Fruit fly (Drosophila melanogaster): ENCODE data around the gene CG5968.
A peak's percentile ranks its signal among the peaks of the same experiment; 100 is the strongest.

The CG5968 gene

dm6 chr2L:16520475-16521344, 29.0 kb downstream of the CG5968 start:
- no peak for TF ChIP-seq sage (GFP tag; optimal IDR thresholded peaks at IDR 0.05)
- peak in 1 of 2 experiments; percentile 63 for TF ChIP-seq dl (GFP tag; optimal IDR thresholded peaks at IDR 0.05; ENCODE audit: insufficient read depth in 1 of 2, partially characterized antibody in 2 of 2)
- TF ChIP-seq jim (GFP tag; optimal IDR thresholded peaks at IDR 0.05): no peak
- TF ChIP-seq GATAd (GFP tag; optimal IDR thresholded peaks at IDR 0.05): no peak
- TF ChIP-seq Myc (optimal IDR thresholded peaks at IDR 0.05): no peak
- TF ChIP-seq Rel (GFP tag; optimal IDR thresholded peaks at IDR 0.05): no peak
- TF ChIP-seq Rel (tag; optimal IDR thresholded peaks at IDR 0.05): peak; percentile 14
- TF ChIP-seq Dif (GFP tag; optimal IDR thresholded peaks at IDR 0.05; ENCODE audit: partially characterized antibody): peak; percentile 54
- TF ChIP-seq foxo (GFP tag; optimal IDR thresholded peaks at IDR 0.05): no peak

- TF ChIP-seq Sp1 (GFP tag; optimal IDR thresholded peaks at IDR 0.05) (no peak), Myc (optimal IDR thresholded peaks at IDR 0.05) (no peak), br (GFP tag; optimal IDR thresholded peaks at IDR 0.05) (no peak), Rel (GFP tag; optimal IDR thresholded peaks at IDR 0.05) (no peak), Rel (tag; optimal IDR thresholded peaks at IDR 0.05) (no peak), lola (GFP tag; optimal IDR thresholded peaks at IDR 0.05) (no peak), dl (GFP tag; optimal IDR thresholded peaks at IDR 0.05; ENCODE audit: insufficient read depth in 1 of 2, partially characterized antibody in 2 of 2) (peak; percentile 9 to 27), Vsx2 (GFP tag; optimal IDR thresholded peaks at IDR 0.05; ENCODE audit: partially characterized antibody) (no peak), h (GFP tag; optimal IDR thresholded peaks at IDR 0.05) (peak; percentile 27), CG9705 (GFP tag; optimal IDR thresholded peaks at IDR 0.05) (no peak), dmrt93B (GFP tag; optimal IDR thresholded peaks at IDR 0.05) (peak; percentile 23), pan (optimal IDR thresholded peaks at IDR 0.05) (no peak), Abd-B (GFP tag; optimal IDR thresholded peaks at IDR 0.05) (no peak), OdsH (GFP tag; optimal IDR thresholded peaks at IDR 0.05) (peak; percentile 28), dsf (GFP tag; optimal IDR thresholded peaks at IDR 0.05; ENCODE audit: borderline replicate concordance) (no peak), tai (GFP tag; optimal IDR thresholded peaks at IDR 0.05) (no peak), CrebA (GFP tag; optimal IDR thresholded peaks at IDR 0.05; ENCODE audit: borderline replicate concordance) (no peak), ey (GFP tag; optimal IDR thresholded peaks at IDR 0.05) (no peak), Hr83 (GFP tag; optimal IDR thresholded peaks at IDR 0.05; ENCODE audit: poor library complexity, severe bottlenecking) (no peak), psq (GFP tag; optimal IDR thresholded peaks at IDR 0.05) (no peak), Dif (GFP tag; optimal IDR thresholded peaks at IDR 0.05; ENCODE audit: partially characterized antibody) (peak; percentile 63), sv (GFP tag; optimal IDR thresholded peaks at IDR 0.05) (no peak), jim (GFP tag; optimal IDR thresholded peaks at IDR 0.05) (no peak), CG32264 (GFP tag; optimal IDR thresholded peaks at IDR 0.05) (no peak), woc (GFP tag; optimal IDR thresholded peaks at IDR 0.05) (peak; percentile 24), sage (GFP tag; optimal IDR thresholded peaks at IDR 0.05) (no peak), GATAd (GFP tag; optimal IDR thresholded peaks at IDR 0.05) (no peak), HLH106 (tag; optimal IDR thresholded peaks at IDR 0.05) (peak; percentile 64), Mio (GFP tag; optimal IDR thresholded peaks at IDR 0.05) (no peak), brk (GFP tag; optimal IDR thresholded peaks at IDR 0.05) (peak; percentile 55), Hnf4 (GFP tag; optimal IDR thresholded peaks at IDR 0.05) (peak; percentile 14), fru (GFP tag; optimal IDR thresholded peaks at IDR 0.05) (no peak), foxo (GFP tag; optimal IDR thresholded peaks at IDR 0.05) (peak in 1 of 2 experiments; percentile 13), Hr78 (GFP tag; optimal IDR thresholded peaks at IDR 0.05) (no peak), usp (GFP tag; optimal IDR thresholded peaks at IDR 0.05) (no peak), Jra (GFP tag; optimal IDR thresholded peaks at IDR 0.05) (no peak), N (GFP tag; optimal IDR thresholded peaks at IDR 0.05) (no peak), rgr (GFP tag; optimal IDR thresholded peaks at IDR 0.05) (peak; percentile 18), Dfd (GFP tag; optimal IDR thresholded peaks at IDR 0.05) (no peak)
Measured at dm6 chr2L:16519582-16520474, 29.9 kb downstream of the CG5968 start.
